Worm (Caenorhabditis elegans) whole organism, young adult: ENCODE results near the gene Y4C6B.7.

Experiments
- F33H1.4 ChIP-seq: fragments of 200-800 bp; sonication (Bioruptor generic); IDR thresholded peaks from 2 replicates; pipeline ENCODE4 v1.3.6; 2022; ENCODE audit warnings: missing genetic modification reagents, missing genetic modification characterization, missing compliant biosample characterization
- Y53F4B.3 ChIP-seq: fragments of 200-800 bp; sonication (Bioruptor generic); IDR thresholded peaks from 2 replicates; pipeline ENCODE4 v1.3.6; 2022; ENCODE audit warnings: missing genetic modification reagents, missing genetic modification characterization, missing compliant biosample characterization
- akir-1 ChIP-seq: fragments of 200-800 bp; sonication (Bioruptor generic); optimal IDR thresholded peaks from 2 replicates; lab custom pipeline; 2018; ENCODE audit warnings: mild to moderate bottlenecking, missing genetic modification characterization, moderate library complexity, missing compliant biosample characterization
- ama-1 ChIP-seq, 3 experiments: fragments of 150-350 bp in 1 of 3; sonication (generic microtip) in 2 of 3; optimal IDR thresholded peaks; 2 replicates each; lab custom pipeline; 2014 to 2018; ENCODE audit warnings: missing biosample characterization in 2 of 3, missing genetic modification characterization in 2 of 3, missing genetic modification reagents in 2 of 3
- bed-1 ChIP-seq: fragments of 200-800 bp; sonication (Bioruptor generic); IDR thresholded peaks from 2 replicates; pipeline ENCODE4 v1.3.6; 2022; ENCODE audit warnings: missing genetic modification reagents, missing genetic modification characterization, missing compliant biosample characterization
- ceh-58 ChIP-seq: fragments of 200-800 bp; sonication (Bioruptor generic); IDR thresholded peaks from 2 replicates; pipeline ENCODE4 v1.3.6; 2022; ENCODE audit warnings: missing genetic modification characterization, missing compliant biosample characterization
- chd-7 ChIP-seq: sonication (generic microtip); optimal IDR thresholded peaks from 2 replicates; lab custom pipeline; 2016; ENCODE audit warnings: mild to moderate bottlenecking, missing genetic modification characterization, moderate library complexity, missing compliant biosample characterization
- efl-1 ChIP-seq: fragments of 150-350 bp; optimal IDR thresholded peaks from 2 replicates; lab custom pipeline; 2014; ENCODE audit warnings: missing biosample characterization, missing genetic modification reagents, missing genetic modification characterization
- let-526 ChIP-seq: fragments of 200-800 bp; sonication (Bioruptor generic); IDR thresholded peaks from 2 replicates; pipeline ENCODE4 v1.3.6; 2022; ENCODE audit warnings: missing genetic modification reagents, missing genetic modification characterization, missing compliant biosample characterization
- mes-4 ChIP-seq: sonication (generic microtip); optimal IDR thresholded peaks from 2 replicates; lab custom pipeline; 2016; ENCODE audit warnings: missing genotype, missing genetic modification characterization, missing compliant biosample characterization
- nfya-2 ChIP-seq: fragments of 200-800 bp; sonication (Bioruptor generic); IDR thresholded peaks from 2 replicates; pipeline ENCODE4 v1.3.6; 2022; ENCODE audit warnings: missing genetic modification reagents, missing genetic modification characterization, missing compliant biosample characterization
- snpc-4 ChIP-seq, 5 experiments: fragments of 150-350 bp in 1 of 5; sonication (generic microtip) in 4 of 5; optimal IDR thresholded peaks; 2 replicates each; lab custom pipeline; 2014 to 2018; ENCODE audit warnings: missing genetic modification characterization in 5 of 5, missing biosample characterization in 3 of 5, antibody characterized with exemption in 2 of 5, mild to moderate bottlenecking in 2 of 5, missing compliant biosample characterization in 2 of 5, missing genotype in 2 of 5, moderate library complexity in 2 of 5, missing genetic modification reagents in 1 of 5
- sptf-2 ChIP-seq: fragments of 200-800 bp; sonication (Bioruptor generic); optimal IDR thresholded peaks from 2 replicates; lab custom pipeline; 2018; ENCODE audit warnings: mild to moderate bottlenecking, missing genetic modification characterization, missing compliant biosample characterization
- unc-62 ChIP-seq: fragments of 150-350 bp; optimal IDR thresholded peaks from 2 replicates; lab custom pipeline; 2014; ENCODE audit warnings: missing biosample characterization, missing genetic modification reagents, missing genetic modification characterization

DNA sequence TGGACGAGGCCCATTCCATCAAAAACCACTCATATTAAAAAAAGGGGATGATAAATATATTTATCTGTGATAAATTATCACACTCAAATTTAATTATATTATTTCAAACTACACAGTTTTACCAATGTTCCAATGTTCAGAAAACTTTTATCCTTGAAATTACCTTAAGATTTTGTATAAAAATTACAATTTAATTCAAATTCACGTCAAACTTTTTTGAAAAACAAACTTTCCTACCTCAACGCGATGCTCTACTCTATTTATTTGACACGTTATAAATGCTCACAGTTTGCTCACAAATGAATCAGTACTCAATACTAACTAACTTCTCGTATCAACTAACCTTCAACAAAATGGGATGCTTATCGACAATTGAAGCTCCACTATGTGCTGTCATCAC lies 29.3 kb upstream of the Y4C6B.7 start, which contains the start of gene F41H10.1:
- TF ChIP-seq ama-1 (optimal IDR thresholded peaks at IDR 0.05; lab: Kevin White, UChicago) (no peak), ama-1 (GFP tag; optimal IDR thresholded peaks at IDR 0.05; lab: Kevin White, UChicago) (no peak), unc-62 (GFP tag; lab: Kevin White, UChicago) (no peak), let-526 (GFP tag; lab: Robert Waterston, UW) (no peak), ceh-58 (GFP tag; lab: Robert Waterston, UW) (no peak), bed-1 (GFP tag; lab: Robert Waterston, UW) (no peak), mes-4 (tag; lab: Kevin White, UChicago) (no peak), Y53F4B.3 (no peak), nfya-2 (GFP tag; lab: Robert Waterston, UW) (no peak), efl-1 (GFP tag; lab: Kevin White, UChicago) (no peak), chd-7 (tag; lab: Kevin White, UChicago) (no peak), snpc-4 (GFP tag; optimal IDR thresholded peaks at IDR 0.05; lab: Kevin White, UChicago) (no peak), snpc-4 (tag; optimal IDR thresholded peaks at IDR 0.05; lab: Kevin White, UChicago) (no peak), sptf-2 (GFP tag; lab: Kevin White, UChicago) (no peak), akir-1 (no peak), F33H1.4 (GFP tag; lab: Robert Waterston, UW) (no peak)
